Fruit fly (Drosophila melanogaster) whole organism, embryonic: ENCODE measurements around the gene CG5846.

ENCODE experiments used
- Ada2b ChIP-seq: fragments of 200-800 bp; sonication (Bioruptor generic); IDR thresholded peaks from 2 replicates; pipeline ENCODE4 v1.3.6; 2022; ENCODE audit warnings: missing biosample characterization, missing genetic modification characterization
- Antp ChIP-seq: fragments of 200-800 bp; sonication (Bioruptor generic); optimal IDR thresholded peaks from 3 replicates; lab custom pipeline; 2016; ENCODE audit warnings: missing biosample characterization, missing genetic modification characterization
- CG10147 ChIP-seq: fragments of 200-800 bp; sonication (Bioruptor generic); optimal IDR thresholded peaks from 2 replicates; lab custom pipeline; 2019; ENCODE audit warnings: missing biosample characterization, mild to moderate bottlenecking, missing genetic modification characterization, moderate library complexity
- CG10959 ChIP-seq: fragments of 200-800 bp; sonication (Bioruptor generic); IDR thresholded peaks from 2 replicates; pipeline ENCODE4 v1.3.6; 2022; ENCODE audit warnings: missing biosample characterization, missing genetic modification characterization
- CG10979 ChIP-seq: fragments of 200-800 bp; sonication (Bioruptor generic); optimal IDR thresholded peaks from 2 replicates; lab custom pipeline; 2018; ENCODE audit warnings: missing biosample characterization, mild to moderate bottlenecking, missing genetic modification characterization, moderate library complexity
- CG11504 ChIP-seq: fragments of 200-800 bp; sonication (Bioruptor generic); optimal IDR thresholded peaks from 3 replicates; lab custom pipeline; 2019; ENCODE audit warnings: missing biosample characterization, mild to moderate bottlenecking, missing genetic modification characterization, moderate library complexity
- CG13775 ChIP-seq: fragments of 200-800 bp; sonication (Bioruptor generic); optimal IDR thresholded peaks from 3 replicates; lab custom pipeline; 2017; ENCODE audit warnings: missing biosample characterization, mild to moderate bottlenecking, missing genetic modification characterization
- CG13894 ChIP-seq: fragments of 200-800 bp; sonication (Bioruptor generic); optimal IDR thresholded peaks from 3 replicates; lab custom pipeline; 2018; ENCODE audit warnings: missing biosample characterization, mild to moderate bottlenecking, missing genetic modification characterization, moderate library complexity
- CG2202 ChIP-seq: fragments of 200-800 bp; sonication (Bioruptor generic); optimal IDR thresholded peaks from 2 replicates; lab custom pipeline; 2018; ENCODE audit warnings: missing biosample characterization, mild to moderate bottlenecking, missing genetic modification characterization
- CG3838 ChIP-seq: fragments of 200-800 bp; sonication (Bioruptor generic); optimal IDR thresholded peaks from 3 replicates; lab custom pipeline; 2016; ENCODE audit warnings: missing biosample characterization, missing genetic modification characterization
- CG6254 ChIP-seq: fragments of 200-800 bp; sonication (Bioruptor generic); optimal IDR thresholded peaks from 3 replicates; lab custom pipeline; 2017; ENCODE audit warnings: mild to moderate bottlenecking, missing biosample characterization, missing genetic modification reagents, missing genetic modification characterization
- CG7928 ChIP-seq: fragments of 200-800 bp; sonication (Bioruptor generic); optimal IDR thresholded peaks from 2 replicates; lab custom pipeline; 2017; ENCODE audit warnings: missing biosample characterization, mild to moderate bottlenecking, missing genetic modification characterization
- CG8089 ChIP-seq: fragments of 200-800 bp; sonication (Bioruptor generic); optimal IDR thresholded peaks from 3 replicates; lab custom pipeline; 2016; ENCODE audit warnings: missing biosample characterization, missing genetic modification characterization
- CG9727 ChIP-seq: fragments of 200-800 bp; sonication (Bioruptor generic); optimal IDR thresholded peaks from 3 replicates; lab custom pipeline; 2017; ENCODE audit warnings: missing biosample characterization, mild to moderate bottlenecking, missing genetic modification characterization
- Dek ChIP-seq: fragments of 200-800 bp; sonication (Bioruptor generic); optimal IDR thresholded peaks from 3 replicates; lab custom pipeline; 2019; ENCODE audit warnings: missing biosample characterization, mild to moderate bottlenecking, missing genetic modification characterization, moderate library complexity
- Doc2 ChIP-seq: fragments of 200-800 bp; sonication (Bioruptor generic); IDR thresholded peaks from 2 replicates; pipeline ENCODE4 v1.3.6; 2022; ENCODE audit warnings: missing biosample characterization, missing genetic modification characterization
- ERR ChIP-seq: fragments of 200-800 bp; sonication (Bioruptor generic); optimal IDR thresholded peaks from 2 replicates; lab custom pipeline; 2016; ENCODE audit warnings: missing biosample characterization, missing genetic modification characterization
- Ets65A ChIP-seq: fragments of 200-800 bp; sonication (Bioruptor generic); peaks from one replicate; lab custom pipeline; 2016; ENCODE audit warnings: missing biosample characterization, missing genetic modification characterization
- Fer1 ChIP-seq: fragments of 200-800 bp; sonication (Bioruptor generic); optimal IDR thresholded peaks from 2 replicates; lab custom pipeline; 2017; ENCODE audit warnings: missing biosample characterization, mild to moderate bottlenecking, missing genetic modification characterization
- H15 ChIP-seq: fragments of 200-800 bp; sonication (Bioruptor generic); IDR thresholded peaks from 3 replicates; pipeline ENCODE4 v1.3.6; 2022; ENCODE audit warnings: missing biosample characterization, missing genetic modification characterization
- HHEX ChIP-seq: fragments of 200-800 bp; sonication (Bioruptor generic); optimal IDR thresholded peaks from 3 replicates; lab custom pipeline; 2017; ENCODE audit warnings: missing biosample characterization, mild to moderate bottlenecking, missing genetic modification characterization, missing genetic modification reagents
- HLH3B ChIP-seq: fragments of 200-800 bp; sonication (Bioruptor generic); IDR thresholded peaks from 2 replicates; pipeline ENCODE4 v1.3.6; 2022; ENCODE audit warnings: missing biosample characterization, missing genetic modification characterization
- Hr39 ChIP-seq: fragments of >200 bp; optimal IDR thresholded peaks from 2 replicates; lab custom pipeline; 2017
- Kr ChIP-seq: fragments of 200-800 bp; sonication (Bioruptor generic); optimal IDR thresholded peaks from 2 replicates; lab custom pipeline; 2017; ENCODE audit warnings: missing biosample characterization, mild to moderate bottlenecking, missing genetic modification characterization
- MBD-R2 ChIP-seq: fragments of 200-800 bp; sonication (Bioruptor generic); IDR thresholded peaks from 2 replicates; pipeline ENCODE4 v1.3.6; 2022; ENCODE audit warnings: missing biosample characterization, missing genetic modification characterization
- Mad ChIP-seq: fragments of 200-800 bp; sonication (Bioruptor generic); optimal IDR thresholded peaks from 2 replicates; lab custom pipeline; 2016; ENCODE audit warnings: missing biosample characterization, missing genetic modification characterization
- Max ChIP-seq: fragments of 200-800 bp; sonication (Bioruptor generic); optimal IDR thresholded peaks from 2 replicates; lab custom pipeline; 2016; ENCODE audit warnings: missing biosample characterization, mild to moderate bottlenecking, missing genetic modification characterization
- Trl ChIP-seq, 3 experiments: fragments of >200 bp in 2 of 3; fragments of 200-800 bp in 1 of 3; sonication (Bioruptor generic) in 1 of 3; optimal IDR thresholded peaks; 2 replicates in 1 of 3; 3 replicates in 2 of 3; lab custom pipeline; 2016 to 2017; ENCODE audit warnings: missing biosample characterization in 1 of 3, missing genetic modification characterization in 1 of 3
- ci ChIP-seq: fragments of 200-800 bp; sonication (Bioruptor generic); IDR thresholded peaks from 3 replicates; pipeline ENCODE4 v1.3.6; 2022; ENCODE audit warnings: missing biosample characterization, missing genetic modification characterization
- dimm ChIP-seq: fragments of 200-800 bp; sonication (Bioruptor generic); IDR thresholded peaks from 2 replicates; pipeline ENCODE4 v1.3.6; 2022; ENCODE audit warnings: missing biosample characterization, missing genetic modification characterization
- dm ChIP-seq: fragments of 200-800 bp; sonication (Bioruptor generic); optimal IDR thresholded peaks from 3 replicates; lab custom pipeline; 2016; ENCODE audit warnings: missing biosample characterization, missing genetic modification characterization
- dpn ChIP-seq, 2 experiments: fragments of 200-800 bp; sonication (Bioruptor generic); optimal IDR thresholded peaks; 3 replicates each; lab custom pipeline; 2016; ENCODE audit warnings: missing biosample characterization in 2 of 2, missing genetic modification characterization in 2 of 2
- exex ChIP-seq: fragments of 200-800 bp; sonication (Bioruptor generic); optimal IDR thresholded peaks from 4 replicates; lab custom pipeline; 2018; ENCODE audit warnings: missing biosample characterization, mild to moderate bottlenecking, missing genetic modification characterization, moderate library complexity
- fd3F ChIP-seq: fragments of 200-800 bp; sonication (Bioruptor generic); optimal IDR thresholded peaks from 2 replicates; lab custom pipeline; 2018; ENCODE audit warnings: missing biosample characterization, mild to moderate bottlenecking, missing genetic modification characterization, moderate library complexity
- ftz-f1 ChIP-seq: fragments of 200-800 bp; sonication (Bioruptor generic); optimal IDR thresholded peaks from 2 replicates; lab custom pipeline; 2016; ENCODE audit warnings: missing biosample characterization, missing genetic modification characterization
- gcm ChIP-seq: fragments of 200-800 bp; sonication (Bioruptor generic); optimal IDR thresholded peaks from 2 replicates; lab custom pipeline; 2019; ENCODE audit warnings: missing biosample characterization, mild to moderate bottlenecking, missing genetic modification characterization, moderate library complexity
- gfzf ChIP-seq: fragments of 200-800 bp; sonication (Bioruptor generic); optimal IDR thresholded peaks from 2 replicates; lab custom pipeline; 2016; ENCODE audit warnings: missing biosample characterization, mild to moderate bottlenecking, missing genetic modification characterization, moderate library complexity
- grau ChIP-seq: fragments of 200-800 bp; optimal IDR thresholded peaks from 3 replicates; lab custom pipeline; 2019; ENCODE audit warnings: missing biosample characterization, mild to moderate bottlenecking, missing genetic modification characterization, moderate library complexity
- gsb ChIP-seq: fragments of 200-800 bp; sonication (Bioruptor generic); IDR thresholded peaks from 2 replicates; pipeline ENCODE4 v1.3.6; 2022; ENCODE audit warnings: missing biosample characterization, missing genetic modification characterization
- kni ChIP-seq: fragments of 200-800 bp; sonication (Bioruptor generic); optimal IDR thresholded peaks from 3 replicates; lab custom pipeline; 2017; ENCODE audit warnings: mild to moderate bottlenecking, missing biosample characterization, missing genetic modification reagents, missing genetic modification characterization
- nmo ChIP-seq: fragments of 200-800 bp; sonication (Bioruptor generic); optimal IDR thresholded peaks from 2 replicates; lab custom pipeline; 2018; ENCODE audit warnings: missing biosample characterization, mild to moderate bottlenecking, missing genetic modification characterization, moderate library complexity
- p53 ChIP-seq: fragments of 200-800 bp; sonication (Bioruptor generic); optimal IDR thresholded peaks from 2 replicates; lab custom pipeline; 2016; ENCODE audit warnings: missing biosample characterization, missing genetic modification characterization
- ranshi ChIP-seq: fragments of 200-800 bp; sonication (Bioruptor generic); IDR thresholded peaks from 2 replicates; pipeline ENCODE4 v1.3.6; 2022; ENCODE audit warnings: missing biosample characterization, missing genetic modification characterization
- repo ChIP-seq: fragments of 200-800 bp; sonication (Bioruptor generic); optimal IDR thresholded peaks from 2 replicates; lab custom pipeline; 2016; ENCODE audit warnings: missing biosample characterization, missing genetic modification characterization
- sna ChIP-seq: fragments of 200-800 bp; sonication (Bioruptor generic); IDR thresholded peaks from 2 replicates; pipeline ENCODE4 v1.3.6; 2022; ENCODE audit warnings: missing biosample characterization, missing genetic modification characterization; ENCODE audit not compliant: partially characterized antibody
- sqz ChIP-seq: fragments of 200-800 bp; sonication (Bioruptor generic); optimal IDR thresholded peaks from 3 replicates; lab custom pipeline; 2018; ENCODE audit warnings: missing biosample characterization, mild to moderate bottlenecking, missing genetic modification characterization
- ttk ChIP-seq: fragments of 200-800 bp; sonication (Bioruptor generic); IDR thresholded peaks from 2 replicates; pipeline ENCODE4 v2.1.2; 2022; ENCODE audit warnings: missing biosample characterization, missing genetic modification characterization
- vfl ChIP-seq: fragments of 200-800 bp; sonication (Bioruptor generic); optimal IDR thresholded peaks from 2 replicates; lab custom pipeline; 2016; ENCODE audit warnings: missing biosample characterization, missing genetic modification characterization
- wek ChIP-seq: fragments of 200-800 bp; sonication (Bioruptor generic); optimal IDR thresholded peaks from 3 replicates; lab custom pipeline; 2018; ENCODE audit warnings: missing biosample characterization, mild to moderate bottlenecking, missing genetic modification characterization, moderate library complexity
- z ChIP-seq: fragments of 200-800 bp; sonication (Bioruptor generic); IDR thresholded peaks from 3 replicates; pipeline ENCODE4 v1.3.6; 2022; ENCODE audit warnings: missing biosample characterization, missing genetic modification characterization
- zen ChIP-seq: fragments of 200-800 bp; sonication (Bioruptor generic); optimal IDR thresholded peaks from 3 replicates; lab custom pipeline; 2018; ENCODE audit warnings: missing biosample characterization, mild to moderate bottlenecking, missing genetic modification characterization, moderate library complexity
- zfh1 ChIP-seq: fragments of 200-800 bp; sonication (Bioruptor generic); IDR thresholded peaks from 3 replicates; pipeline ENCODE4 v1.3.6; 2022; ENCODE audit warnings: missing biosample characterization, missing genetic modification characterization

The CG5846 gene

dm6 chr2L:9921401-9921800 lies 35.6 kb downstream of the CG5846 start, which contains the start of gene CG4592 (continued):
- TF ChIP-seq ttk (no peak), Dek (no peak), CG3838 (peak; percentile 5), CG7928 (GFP tag; lab: Kevin White, UChicago) (no peak), wek (GFP tag; lab: Kevin White, UChicago) (no peak), dm (GFP tag; lab: Kevin White, UChicago) (no peak), CG13775 (GFP tag; lab: Kevin White, UChicago) (peak; percentile 53), Kr (no peak), fd3F (GFP tag; lab: Kevin White, UChicago) (peak; percentile 42), Ets65A (peak; percentile 90), dimm (GFP tag; lab: Robert Waterston, UW) (no peak), dpn (GFP tag; optimal IDR thresholded peaks at IDR 0.05; lab: Kevin White, UChicago) (peak; percentile 24 to 50), grau (no peak), H15 (GFP tag; lab: Robert Waterston, UW) (no peak), CG13894 (tag; lab: Kevin White, UChicago) (no peak), CG11504 (tag; lab: Kevin White, UChicago) (no peak), HHEX (peak; percentile 34), z (GFP tag; lab: Robert Waterston, UW) (no peak), CG9727 (GFP tag; lab: Kevin White, UChicago) (peak; percentile 64), CG10979 (tag; lab: Kevin White, UChicago) (peak; percentile 73), CG8089 (GFP tag; lab: Kevin White, UChicago) (no peak), sna (GFP tag; lab: Robert Waterston, UW) (no peak), nmo (GFP tag; lab: Kevin White, UChicago) (peak; percentile 56), ci (GFP tag; lab: Robert Waterston, UW) (peak; percentile 90), zfh1 (GFP tag; lab: Robert Waterston, UW) (peak; percentile 79), gcm (GFP tag; lab: Kevin White, UChicago) (no peak), ftz-f1 (GFP tag; lab: Kevin White, UChicago) (peak; percentile 23), Doc2 (GFP tag; lab: Robert Waterston, UW) (no peak), gsb (GFP tag; lab: Robert Waterston, UW) (no peak), Hr39 (lab: Kevin White, UChicago) (no peak), repo (GFP tag; lab: Kevin White, UChicago) (no peak), Antp (GFP tag; lab: Kevin White, UChicago) (peak; percentile 8), sqz (no peak), kni (GFP tag; lab: Kevin White, UChicago) (no peak), CG2202 (tag; lab: Kevin White, UChicago) (no peak), gfzf (no peak), Max (GFP tag; lab: Kevin White, UChicago) (peak; percentile 7), zen (tag; lab: Kevin White, UChicago) (peak; percentile 48), vfl (GFP tag; lab: Kevin White, UChicago) (peak; percentile 60), CG10147 (GFP tag; lab: Kevin White, UChicago) (no peak), HLH3B (GFP tag; lab: Robert Waterston, UW) (peak; percentile 62; the same call in 1 of the 2 replicates), p53 (GFP tag; lab: Kevin White, UChicago) (no peak), exex (tag; lab: Kevin White, UChicago) (peak; percentile 52), ERR (no peak), CG10959 (no peak), ranshi (GFP tag; lab: Robert Waterston, UW) (peak; percentile 66), MBD-R2 (GFP tag; lab: Robert Waterston, UW) (peak; percentile 92), Fer1 (no peak), Trl (optimal IDR thresholded peaks at IDR 0.05; lab: Kevin White, UChicago) (no peak), Trl (GFP tag; optimal IDR thresholded peaks at IDR 0.05; lab: Kevin White, UChicago) (no peak), Ada2b (GFP tag; lab: Robert Waterston, UW) (peak; percentile 66), Mad (GFP tag; lab: Kevin White, UChicago) (peak; percentile 55), CG6254 (GFP tag; lab: Kevin White, UChicago) (peak; percentile 5)
